Worm (Caenorhabditis elegans): Measurements from ENCODE around the gene col-40.
"Not testable (repeated sequence)": the region's sequence is repeated elsewhere in the genome, so short reads cannot be mapped to it uniquely, and the experiment has no call there.

ce11 chrII:1134314-1135108, 27.7 kb upstream of the col-40 start:
- TF ChIP-seq unc-62 (GFP tag; optimal IDR thresholded peaks at IDR 0.05); nhr-12 (tag; optimal IDR thresholded peaks at IDR 0.05); lin-13 (tag; optimal IDR thresholded peaks at IDR 0.05); nhr-76 (tag; optimal IDR thresholded peaks at IDR 0.05); lsy-2 (tag; optimal IDR thresholded peaks at IDR 0.05); unc-39 (tag; optimal IDR thresholded peaks at IDR 0.05); mab-5 (tag; optimal IDR thresholded peaks at IDR 0.05); snpc-4 (tag; optimal IDR thresholded peaks at IDR 0.05): not testable (repeated sequence)
- TF ChIP-seq cnd-1 (tag; optimal IDR thresholded peaks at IDR 0.05) = peak; percentile 5
